Fruit fly (Drosophila melanogaster) whole organism, pupa: Measurements from ENCODE around the gene CG42747.

Experiments
- CG32121 ChIP-seq: fragments of 200-800 bp; sonication (Bioruptor generic); IDR thresholded peaks from 2 replicates; pipeline ENCODE4 v1.3.6; 2022; ENCODE audit warnings: missing biosample characterization, missing genetic modification characterization
- CG34367 ChIP-seq: fragments of 200-800 bp; sonication (Bioruptor generic); optimal IDR thresholded peaks from 2 replicates; lab custom pipeline; 2018; ENCODE audit warnings: missing biosample characterization, mild to moderate bottlenecking, missing genetic modification characterization
- CG8159 ChIP-seq: fragments of 200-800 bp; sonication (Bioruptor generic); optimal IDR thresholded peaks from 3 replicates; lab custom pipeline; 2018; ENCODE audit warnings: missing biosample characterization, mild to moderate bottlenecking, missing genetic modification characterization, moderate library complexity
- D1 ChIP-seq: fragments of 200-800 bp; sonication (Bioruptor generic); optimal IDR thresholded peaks from 2 replicates; lab custom pipeline; 2018; ENCODE audit warnings: missing biosample characterization, mild to moderate bottlenecking, missing genetic modification characterization, moderate library complexity
- Ets98B ChIP-seq: fragments of 200-800 bp; sonication (Bioruptor generic); IDR thresholded peaks from 2 replicates; pipeline ENCODE4 v1.3.6; 2022; ENCODE audit warnings: missing biosample characterization, missing genetic modification characterization
- rn ChIP-seq: fragments of 200-800 bp; sonication (Bioruptor generic); IDR thresholded peaks from 2 replicates; pipeline ENCODE4 v1.3.6; 2022; ENCODE audit warnings: missing biosample characterization, missing genetic modification characterization

dm6 chr3L:6530429-6530828 lies 130.0 kb downstream of the CG42747 start, which contains the start of gene betaTub65B:
- TF ChIP-seq CG8159 (tag; lab: Kevin White, UChicago), result no peak
- no peak for TF ChIP-seq D1 (tag; lab: Kevin White, UChicago)
- no peak for TF ChIP-seq Ets98B (GFP tag; lab: Robert Waterston, UW)
- no peak for TF ChIP-seq CG32121 (GFP tag; lab: Robert Waterston, UW)
- TF ChIP-seq rn (GFP tag; lab: Robert Waterston, UW), result no peak
- TF ChIP-seq CG34367 (tag; lab: Kevin White, UChicago), result no peak
